Worm (Caenorhabditis elegans): Measurements from ENCODE around the gene pas-1.

The pas-1 gene

DNA sequence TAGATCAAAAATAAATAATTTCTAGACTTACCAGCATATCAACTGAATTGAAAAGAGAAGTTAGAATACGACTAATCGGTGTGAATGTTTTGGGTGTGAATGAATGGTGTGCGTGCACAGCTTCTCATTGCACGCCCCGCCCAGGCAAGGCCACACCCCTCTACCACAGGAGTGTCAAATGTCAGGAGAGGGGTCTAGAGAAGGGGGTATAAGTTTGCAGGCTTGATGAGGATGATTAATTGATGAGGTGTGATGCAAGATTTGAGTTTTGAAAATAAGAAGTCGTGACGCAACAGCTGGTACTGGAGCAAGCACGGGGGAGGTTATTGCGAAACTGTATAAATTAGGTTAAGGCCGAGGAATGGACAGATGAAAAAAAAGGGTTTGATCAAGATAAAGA is 9.8 kb upstream of the pas-1 start, which contains the start of gene egl-1:
Gene egl-1 (minus strand): TSS at position 101 of the 400 bp plus-strand sequence.
- no peak for TF ChIP-seq pag-3 (tag; optimal IDR thresholded peaks at IDR 0.05; ENCODE audit: borderline replicate concordance)
- peak; percentile 17 for TF ChIP-seq ref-2 (tag; optimal IDR thresholded peaks at IDR 0.05)
- TF ChIP-seq gmeb-2 (tag; optimal IDR thresholded peaks at IDR 0.05): no peak
- TF ChIP-seq pros-1 (tag; optimal IDR thresholded peaks at IDR 0.05): no peak

DNA sequence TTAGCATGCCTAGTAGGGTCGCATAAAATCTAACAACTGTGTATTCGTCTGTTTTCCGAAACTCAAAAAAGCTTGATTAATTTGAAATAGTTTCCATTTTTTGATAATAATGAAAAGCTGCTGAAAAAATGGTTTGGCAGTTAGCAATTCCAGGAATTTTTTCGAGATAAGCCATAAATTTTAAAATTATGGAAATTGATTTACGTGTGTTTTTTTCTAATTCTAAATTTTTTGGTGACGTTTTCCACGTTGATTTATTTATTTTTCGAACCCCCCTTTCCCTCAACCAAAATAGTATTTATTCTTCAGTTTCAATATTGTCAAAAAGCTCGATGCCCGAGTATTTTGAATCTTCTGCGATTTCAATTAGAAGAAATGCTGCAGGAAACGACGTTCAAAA is 6.4 kb upstream of the pas-1 start, which contains the start of gene F23B12.1:
Gene F23B12.1 (plus strand): TSS at position 301 of the 400 bp plus-strand sequence.
- TF ChIP-seq ceh-19 (GFP tag; optimal IDR thresholded peaks at IDR 0.05) (no peak), C08G9.2 (tag; optimal IDR thresholded peaks at IDR 0.05) (no peak), hlh-8 (tag; optimal IDR thresholded peaks at IDR 0.05) (no peak), ceh-31 (tag; optimal IDR thresholded peaks at IDR 0.05) (no peak), T23F11.4 (GFP tag; optimal IDR thresholded peaks at IDR 0.05) (no peak), ceh-22 (tag; optimal IDR thresholded peaks at IDR 0.05) (no peak)

DNA sequence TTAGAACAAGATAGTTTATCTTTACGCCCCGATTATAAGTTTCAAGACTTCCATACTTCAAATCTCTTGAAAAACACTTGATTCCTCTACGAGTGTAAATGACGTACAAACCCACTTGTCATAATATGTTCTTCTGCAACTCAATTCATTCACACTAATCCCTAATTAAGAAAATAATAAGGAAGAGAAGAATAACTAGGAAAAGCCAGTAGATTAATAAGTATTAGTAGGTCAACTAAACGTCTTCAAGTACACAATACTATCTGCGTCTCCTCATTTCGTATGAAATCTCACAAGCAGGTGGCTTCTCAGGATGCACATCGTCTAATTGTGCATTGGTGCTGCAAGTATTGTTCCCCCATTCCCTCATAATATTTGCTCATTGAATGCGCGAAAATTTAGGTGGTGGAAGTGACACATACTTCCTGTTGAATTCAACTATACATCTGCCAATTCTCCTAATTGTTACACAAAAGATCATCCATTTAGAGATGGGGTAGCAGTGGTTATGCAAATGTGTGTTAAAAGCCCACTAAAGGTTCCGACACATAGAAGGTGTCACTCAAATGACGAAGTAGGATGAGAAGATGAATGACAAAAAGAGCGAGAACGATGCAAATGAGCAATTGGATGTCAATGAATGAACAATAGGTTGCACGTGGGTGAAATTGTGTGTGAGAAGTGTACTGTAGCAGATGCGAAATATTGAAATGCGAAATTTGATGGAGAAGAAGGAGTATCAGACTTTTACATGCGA is 4.8 kb upstream of the pas-1 start:
- TF ChIP-seq odd-2 (tag; optimal IDR thresholded peaks at IDR 0.05): no peak
- TF ChIP-seq tbx-2 (tag; optimal IDR thresholded peaks at IDR 0.05): no peak
- TF ChIP-seq ceh-31 (tag; optimal IDR thresholded peaks at IDR 0.05): peak; percentile 23
- no peak for TF ChIP-seq gmeb-2 (tag; optimal IDR thresholded peaks at IDR 0.05)
- no peak for TF ChIP-seq hlh-13 (GFP tag; optimal IDR thresholded peaks at IDR 0.05)
- TF ChIP-seq hlh-30 (tag; optimal IDR thresholded peaks at IDR 0.05; ENCODE audit: insufficient read depth): no peak
- TF ChIP-seq pax-1 (tag; optimal IDR thresholded peaks at IDR 0.05): no peak
- no peak for TF ChIP-seq nhr-11 (tag; optimal IDR thresholded peaks at IDR 0.05)
- TF ChIP-seq dve-1 (tag; optimal IDR thresholded peaks at IDR 0.05): no peak
- no peak for TF ChIP-seq zip-5 (tag; optimal IDR thresholded peaks at IDR 0.05)
- TF ChIP-seq ztf-16 (tag; optimal IDR thresholded peaks at IDR 0.05): no peak
- peak; percentile 21 for TF ChIP-seq unc-42 (tag; optimal IDR thresholded peaks at IDR 0.05)
- TF ChIP-seq ceh-19 (GFP tag; optimal IDR thresholded peaks at IDR 0.05): no peak
- TF ChIP-seq sox-4 (tag; optimal IDR thresholded peaks at IDR 0.05): no peak
- TF ChIP-seq nhr-232 (tag; optimal IDR thresholded peaks at IDR 0.05): no peak
- TF ChIP-seq syd-9 (tag; optimal IDR thresholded peaks at IDR 0.05): no peak
- TF ChIP-seq Y22D7AL.16 (tag; optimal IDR thresholded peaks at IDR 0.05): no peak
- TF ChIP-seq pag-3 (tag; optimal IDR thresholded peaks at IDR 0.05; ENCODE audit: borderline replicate concordance): no peak
- TF ChIP-seq ceh-48 (tag; optimal IDR thresholded peaks at IDR 0.05): no peak
- no peak for TF ChIP-seq dmd-4 (tag; optimal IDR thresholded peaks at IDR 0.05; ENCODE audit: borderline replicate concordance)
- TF ChIP-seq unc-86 (tag; optimal IDR thresholded peaks at IDR 0.05): no peak
- TF ChIP-seq sox-2 (GFP tag; IDR thresholded peaks at IDR 0.05): peak; percentile 47; the same call in 1 of the 2 replicates
- no peak for TF ChIP-seq ceh-18 (tag; optimal IDR thresholded peaks at IDR 0.05)
- TF ChIP-seq pat-9 (tag; optimal IDR thresholded peaks at IDR 0.05): no peak

DNA sequence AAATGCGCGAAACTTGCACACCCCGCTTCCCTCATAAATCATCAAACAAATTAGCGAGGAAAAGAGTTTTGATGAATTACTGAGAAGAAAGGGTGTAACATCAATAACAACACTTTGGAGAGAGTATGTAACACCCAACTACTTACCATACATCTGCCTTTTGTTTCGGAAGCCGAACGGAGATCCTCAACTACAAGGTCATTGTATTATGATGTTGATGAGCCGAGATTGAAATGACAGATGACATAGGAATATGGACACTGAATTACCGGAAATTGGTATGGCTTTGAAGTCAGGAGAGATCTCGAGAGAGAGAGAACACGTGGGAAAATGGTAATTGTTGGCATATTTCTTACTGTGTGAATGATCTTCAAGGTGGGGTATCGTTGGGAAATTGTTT is 3.6 kb upstream of the pas-1 start:
- TF ChIP-seq ceh-45 (GFP tag; IDR thresholded peaks at IDR 0.05) (no peak), sox-2 (GFP tag; IDR thresholded peaks at IDR 0.05) (peak; percentile 26), rnt-1 (tag; optimal IDR thresholded peaks at IDR 0.05) (no peak), unc-86 (tag; optimal IDR thresholded peaks at IDR 0.05) (no peak), dmd-4 (tag; optimal IDR thresholded peaks at IDR 0.05; ENCODE audit: borderline replicate concordance) (no peak)

DNA sequence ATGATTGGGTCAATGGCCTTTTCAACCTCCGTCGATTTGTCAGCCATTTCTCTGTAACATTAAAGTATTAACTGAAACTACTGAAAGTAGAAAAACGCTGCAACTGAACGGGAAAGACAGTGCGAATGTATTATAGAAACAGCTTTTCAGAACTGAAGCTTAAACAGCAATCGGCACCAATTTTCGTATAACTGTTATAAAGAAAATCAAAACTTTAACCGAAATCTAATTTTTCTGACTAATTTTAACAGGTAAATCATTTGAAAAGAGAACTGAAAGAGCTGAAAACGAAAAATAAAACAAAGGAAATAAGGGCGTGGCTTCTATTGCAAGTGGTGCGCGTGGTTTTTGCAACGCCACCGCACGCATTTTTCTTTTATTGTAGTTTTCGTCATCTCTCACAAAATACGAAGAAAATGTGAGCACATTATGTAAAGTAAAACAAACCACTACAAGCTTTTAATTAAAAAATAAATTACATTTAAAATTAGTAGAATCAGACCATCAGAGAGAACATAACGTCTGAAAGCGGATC is 2.6 kb upstream of the pas-1 start, which contains the start of gene rrsr-1:
Gene rrsr-1 (minus strand): TSS at position 51 of the 535 bp plus-strand sequence.
- no peak for TF ChIP-seq fkh-6 (tag; optimal IDR thresholded peaks at IDR 0.05)
- TF ChIP-seq nfya-1 (tag; optimal IDR thresholded peaks at IDR 0.05): peak; percentile 44
- TF ChIP-seq gmeb-2 (tag; optimal IDR thresholded peaks at IDR 0.05): no peak
- peak; percentile 6 for TF ChIP-seq elt-2 (tag; optimal IDR thresholded peaks at IDR 0.05)
- TF ChIP-seq tbx-2 (tag; optimal IDR thresholded peaks at IDR 0.05): peak; percentile 36
- TF ChIP-seq zip-5 (tag; optimal IDR thresholded peaks at IDR 0.05): peak; percentile 13
- peak; percentile 10 for TF ChIP-seq unc-86 (tag; optimal IDR thresholded peaks at IDR 0.05)
- TF ChIP-seq ceh-14 (tag; optimal IDR thresholded peaks at IDR 0.05): peak; percentile 66
- peak; percentile 25 for TF ChIP-seq ceh-31 (tag; optimal IDR thresholded peaks at IDR 0.05)
- TF ChIP-seq K09A11.1 (tag; optimal IDR thresholded peaks at IDR 0.05; ENCODE audit: insufficient read depth): peak; percentile 26
- no peak for TF ChIP-seq pha-4 (tag; optimal IDR thresholded peaks at IDR 0.05)
- peak; percentile 15 for TF ChIP-seq ceh-34 (tag; optimal IDR thresholded peaks at IDR 0.05)

All from whole organism, late embryonic.